Fruit fly (Drosophila melanogaster): ENCODE results near the gene Jhbp1.

The Jhbp1 gene

dm6 chr3R:5014689-5015088 is 49.4 kb downstream of the Jhbp1 start:
- peak; percentile 56 for TF ChIP-seq CG17801 (GFP tag; optimal IDR thresholded peaks at IDR 0.05; ENCODE audit: partially characterized antibody)

- TF ChIP-seq CG17801 (GFP tag; optimal IDR thresholded peaks at IDR 0.05; ENCODE audit: partially characterized antibody): no peak
Measured at dm6 chr3R:5015168-5015567, 49.9 kb downstream of the Jhbp1 start.

dm6 chr3R:5016280-5016679 is 51.0 kb downstream of the Jhbp1 start:
- TF ChIP-seq CG17801 (GFP tag; optimal IDR thresholded peaks at IDR 0.05; ENCODE audit: partially characterized antibody): no peak

- TF ChIP-seq CG17801 (GFP tag; optimal IDR thresholded peaks at IDR 0.05; ENCODE audit: partially characterized antibody): no peak
Measured at dm6 chr3R:5017088-5017487, 51.8 kb downstream of the Jhbp1 start.

Data from ovary, adult (tissue).